Fruit fly (Drosophila melanogaster) whole organism, adult: ENCODE data around the gene Pp2B-14D.

Experiments
- CG7045 ChIP-seq: fragments of 200-800 bp; sonication (Bioruptor generic); optimal IDR thresholded peaks from 2 replicates; lab custom pipeline; 2017; ENCODE audit warnings: missing biosample characterization, mild to moderate bottlenecking, missing genetic modification characterization
- tj ChIP-seq: fragments of 200-800 bp; sonication (Bioruptor generic); optimal IDR thresholded peaks from 3 replicates; lab custom pipeline; 2017; ENCODE audit warnings: missing biosample characterization, mild to moderate bottlenecking, missing genetic modification characterization, moderate library complexity

- TF ChIP-seq CG7045 (GFP tag; lab: Kevin White, UChicago) (no peak), tj (GFP tag; lab: Kevin White, UChicago) (no peak)
These were observed 5.6 kb upstream of the Pp2B-14D start for dm6 chrX:16565377-16565776.
